Worm (Caenorhabditis elegans) whole organism, mixed stage, embryonic: ENCODE results near the gene srj-7.

ENCODE experiments used
- nhr-76 ChIP-seq: sonication (generic microtip); optimal IDR thresholded peaks from 2 replicates; lab custom pipeline; 2017; ENCODE audit warnings: missing biosample characterization, missing genetic modification characterization
- pha-4 ChIP-seq: fragments of 150-350 bp; optimal IDR thresholded peaks from 2 replicates; lab custom pipeline; 2018; ENCODE audit warnings: missing biosample characterization, missing genetic modification reagents, missing genetic modification characterization

DNA sequence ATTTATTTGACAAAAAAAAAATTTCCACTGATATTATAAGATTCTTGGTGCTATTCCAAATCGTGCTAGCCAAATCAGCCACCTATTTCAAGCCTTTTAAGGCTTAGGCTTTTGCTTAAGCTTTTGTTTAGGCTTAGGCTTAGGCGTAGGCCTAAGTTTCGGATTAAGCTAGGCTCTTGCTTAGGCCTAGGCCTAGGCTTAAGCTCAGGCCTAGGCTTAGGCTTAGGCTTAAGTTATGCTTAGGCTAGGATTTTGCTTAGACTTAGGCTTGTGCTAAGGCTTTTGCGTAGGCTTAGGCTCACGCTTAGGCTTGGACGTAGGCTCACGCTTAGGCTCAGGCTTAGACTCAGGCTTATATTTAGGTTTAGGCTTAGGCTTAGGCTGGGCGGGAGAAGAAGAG lies 14.7 kb upstream of the srj-7 start:
- TF ChIP-seq nhr-76 (no peak), pha-4 (no peak)
